Worm (Caenorhabditis elegans): ENCODE measurements around the gene clec-27.
A peak's percentile ranks its signal among the peaks of the same experiment; 100 is the strongest.

clec-27 gene

ce11 chrV:16816707-16817106, 37.7 kb upstream of the clec-27 start (continued):
- TF ChIP-seq attf-4 (tag; optimal IDR thresholded peaks at IDR 0.05) = no peak
- TF ChIP-seq lin-29 (GFP tag; IDR thresholded peaks at IDR 0.05) = no peak
- TF ChIP-seq dmd-6 (GFP tag; IDR thresholded peaks at IDR 0.05) = peak; percentile 72
- TF ChIP-seq mdl-1 (tag; optimal IDR thresholded peaks at IDR 0.05) = peak in 1 of 2 experiments; percentile 62
- no peak for TF ChIP-seq egl-27 (tag; optimal IDR thresholded peaks at IDR 0.05)
- TF ChIP-seq mep-1 (tag; optimal IDR thresholded peaks at IDR 0.05) = no peak
- TF ChIP-seq nhr-102 (tag; optimal IDR thresholded peaks at IDR 0.05) = peak; percentile 33
- TF ChIP-seq fkh-10 (GFP tag; optimal IDR thresholded peaks at IDR 0.05) = no peak
- TF ChIP-seq ceh-20 (GFP tag; IDR thresholded peaks at IDR 0.05) = peak; percentile 51; the same call in 1 of the 2 replicates
- TF ChIP-seq spr-1 (tag; optimal IDR thresholded peaks at IDR 0.05) = no peak
- no peak for TF ChIP-seq ces-1 (GFP tag; optimal IDR thresholded peaks at IDR 0.05)
- no peak for TF ChIP-seq D1046.2 (GFP tag; IDR thresholded peaks at IDR 0.05)
- TF ChIP-seq Y75B8A.6 (GFP tag; IDR thresholded peaks at IDR 0.05) = no peak
- peak; percentile 69 for TF ChIP-seq hlh-11 (tag; optimal IDR thresholded peaks at IDR 0.05)
- no peak for TF ChIP-seq F44E2.7 (GFP tag; IDR thresholded peaks at IDR 0.05)
- TF ChIP-seq egl-43 (GFP tag; IDR thresholded peaks at IDR 0.05) = no peak
- peak; percentile 2 for TF ChIP-seq nhr-77 (tag; optimal IDR thresholded peaks at IDR 0.05)
- TF ChIP-seq Y48G9A.11 (GFP tag; IDR thresholded peaks at IDR 0.05) = no peak
- TF ChIP-seq ceh-32 (tag; optimal IDR thresholded peaks at IDR 0.05; ENCODE audit: poor library complexity) = no peak

ce11 chrV:16821270-16821737, 33.1 kb upstream of the clec-27 start, which contains the start of gene T20B3.14:
Gene T20B3.14 (minus strand): TSS chrV:16821320.
- peak in 1 of 2 experiments; percentile 35 for TF ChIP-seq hif-1 (tag; optimal IDR thresholded peaks at IDR 0.05)
- TF ChIP-seq ceh-44 (GFP tag; IDR thresholded peaks at IDR 0.05) = no peak
- no peak for TF ChIP-seq zfp-3 (GFP tag; conservative IDR thresholded peaks at IDR 0.05)
- no peak for TF ChIP-seq mep-1 (tag; optimal IDR thresholded peaks at IDR 0.05)
- 0 out of 2 replicates have a peak, but pooled peaks have one; percentile 46 for TF ChIP-seq ceh-20 (GFP tag; IDR thresholded peaks at IDR 0.05)
- no peak for TF ChIP-seq lsy-2 (tag; optimal IDR thresholded peaks at IDR 0.05)
- TF ChIP-seq aha-1 (tag) = peak; percentile 63
- peak in 1 of 2 experiments; percentile 71 for TF ChIP-seq unc-62 (GFP tag; optimal IDR thresholded peaks at IDR 0.05 in 1 of 2)
- no peak for TF ChIP-seq unc-62 (tag; optimal IDR thresholded peaks at IDR 0.05)
- TF ChIP-seq nhr-25 (tag; optimal IDR thresholded peaks at IDR 0.05; ENCODE audit: borderline replicate concordance, insufficient read depth) = no peak

ce11 chrV:16827485-16827884, 26.9 kb upstream of the clec-27 start, which contains the start of gene srh-216:
Gene srh-216 (minus strand): TSS chrV:16827585.
- TF ChIP-seq ama-1 (optimal IDR thresholded peaks at IDR 0.05) = no peak
- TF ChIP-seq nhr-76 (tag; optimal IDR thresholded peaks at IDR 0.05) = no peak
- no peak for TF ChIP-seq dpl-1 (GFP tag; optimal IDR thresholded peaks at IDR 0.05)
- no peak for TF ChIP-seq nhr-28 (tag; optimal IDR thresholded peaks at IDR 0.05)
- no peak for TF ChIP-seq gei-8 (GFP tag; optimal IDR thresholded peaks at IDR 0.05)
- no peak for TF ChIP-seq daf-16 (GFP tag; optimal IDR thresholded peaks at IDR 0.05)
- no peak for TF ChIP-seq daf-16 (tag; optimal IDR thresholded peaks at IDR 0.05)

- no peak for TF ChIP-seq snpc-4 (tag; optimal IDR thresholded peaks at IDR 0.05)
- TF ChIP-seq aha-1 (tag) = peak; percentile 91
Observed at ce11 chrV:16829396-16829795, 25.0 kb upstream of the clec-27 start, which contains the start of gene srh-214. Gene srh-214 (minus strand): TSS chrV:16829755.

ce11 chrV:16831310-16831709, 23.1 kb upstream of the clec-27 start:
- TF ChIP-seq unc-62 (GFP tag; optimal IDR thresholded peaks at IDR 0.05 in 1 of 2) (peak in 1 of 2 experiments; percentile 93), unc-62 (tag; optimal IDR thresholded peaks at IDR 0.05) (no peak), Y5F2A.4 (GFP tag; optimal IDR thresholded peaks at IDR 0.05) (no peak)
